Fruit fly (Drosophila melanogaster): Measurements from ENCODE around the gene obst-A.

obst-A gene

dm6 chrX:20235794-20236513 lies 3.7 kb upstream of the obst-A start, which contains the start of gene sw:
TSS of gene sw (minus strand) at chrX:20236382.
- TF ChIP-seq CG16815 (GFP tag; optimal IDR thresholded peaks at IDR 0.05), result peak; percentile 23
- peak; percentile 45 for TF ChIP-seq CG11247 (GFP tag; IDR thresholded peaks at IDR 0.05)
- TF ChIP-seq amos (GFP tag; IDR thresholded peaks at IDR 0.05; ENCODE audit: partially characterized antibody), result peak; percentile 91
- TF ChIP-seq pita (GFP tag; optimal IDR thresholded peaks at IDR 0.05), result no peak
- TF ChIP-seq Tbp (GFP tag; optimal IDR thresholded peaks at IDR 0.05), result no peak
- 0 out of 2 replicates have a peak, but pooled peaks have one; percentile 21 for TF ChIP-seq Awh (GFP tag; IDR thresholded peaks at IDR 0.05)
- TF ChIP-seq nom (GFP tag; optimal IDR thresholded peaks at IDR 0.05), result no peak
- TF ChIP-seq CG5953 (GFP tag; IDR thresholded peaks at IDR 0.05), result no peak
- TF ChIP-seq CG31224 (GFP tag; IDR thresholded peaks at IDR 0.05), result peak; percentile 44
- TF ChIP-seq MTF-1 (GFP tag; optimal IDR thresholded peaks at IDR 0.05; ENCODE audit: borderline replicate concordance), result no peak
- peak; percentile 56 for TF ChIP-seq Fer3 (tag; optimal IDR thresholded peaks at IDR 0.05)
- TF ChIP-seq Sin3A (optimal IDR thresholded peaks at IDR 0.05), result peak; percentile 87
- TF ChIP-seq Trl (optimal IDR thresholded peaks at IDR 0.05), result no peak
- TF ChIP-seq Trl (GFP tag; optimal IDR thresholded peaks at IDR 0.05), result peak; percentile 26
- no peak for TF ChIP-seq Side (GFP tag; optimal IDR thresholded peaks at IDR 0.05)
- peak; percentile 74 for TF ChIP-seq CG14441 (GFP tag; IDR thresholded peaks at IDR 0.05)
- TF ChIP-seq E2f2 (GFP tag; IDR thresholded peaks at IDR 0.05), result peak; percentile 58
- no peak for TF ChIP-seq abd-A (tag; optimal IDR thresholded peaks at IDR 0.05)
- 0 out of 2 replicates have a peak, but pooled peaks have one; percentile 29 for TF ChIP-seq GATAe (GFP tag; conservative IDR thresholded peaks at IDR 0.05)
- no peak for TF ChIP-seq CG31365 (tag; optimal IDR thresholded peaks at IDR 0.05)
- no peak for TF ChIP-seq CG11696 (GFP tag; IDR thresholded peaks at IDR 0.05)
- TF ChIP-seq CG4617 (GFP tag; optimal IDR thresholded peaks at IDR 0.05; ENCODE audit: borderline replicate concordance), result peak; percentile 85
- peak; percentile 77 for TF ChIP-seq NFAT (GFP tag; IDR thresholded peaks at IDR 0.05)
- TF ChIP-seq sug (tag; optimal IDR thresholded peaks at IDR 0.05), result peak; percentile 71
- TF ChIP-seq Opbp (GFP tag; IDR thresholded peaks at IDR 0.05; ENCODE audit: partially characterized antibody), result peak; percentile 90
- peak; percentile 45 for TF ChIP-seq Mad (GFP tag; optimal IDR thresholded peaks at IDR 0.05)
- no peak for TF ChIP-seq Camta (GFP tag; optimal IDR thresholded peaks at IDR 0.05)
- TF ChIP-seq CG4424 (GFP tag; optimal IDR thresholded peaks at IDR 0.05), result peak; percentile 14
- peak; percentile 73 for TF ChIP-seq CHES-1-like (GFP tag; optimal IDR thresholded peaks at IDR 0.05)
- no peak for TF ChIP-seq CG10274 (GFP tag; optimal IDR thresholded peaks at IDR 0.05)
- no peak for TF ChIP-seq Hey (tag; optimal IDR thresholded peaks at IDR 0.05)
- TF ChIP-seq CG17612 (GFP tag; IDR thresholded peaks at IDR 0.05), result no peak
- TF ChIP-seq CG11398 (GFP tag; optimal IDR thresholded peaks at IDR 0.05), result no peak
- TF ChIP-seq Fer2 (tag; optimal IDR thresholded peaks at IDR 0.05), result peak; percentile 43
- TF ChIP-seq repo (GFP tag; optimal IDR thresholded peaks at IDR 0.05), result no peak
- TF ChIP-seq CG17802 (tag; optimal IDR thresholded peaks at IDR 0.05), result peak; percentile 8
- TF ChIP-seq zf30C (GFP tag; optimal IDR thresholded peaks at IDR 0.05), result peak; percentile 82
- no peak for TF ChIP-seq CG15011 (GFP tag; optimal IDR thresholded peaks at IDR 0.05)
- TF ChIP-seq CG3281 (GFP tag; optimal IDR thresholded peaks at IDR 0.05), result peak; percentile 48
- TF ChIP-seq CG12299 (tag; optimal IDR thresholded peaks at IDR 0.05), result peak; percentile 28
- TF ChIP-seq scrt (GFP tag; optimal IDR thresholded peaks at IDR 0.05), result no peak
- peak; percentile 23 for TF ChIP-seq gro (GFP tag; optimal IDR thresholded peaks at IDR 0.05)
- peak; percentile 85 for TF ChIP-seq CG9215 (GFP tag; IDR thresholded peaks at IDR 0.05)
- TF ChIP-seq CG11695 (GFP tag; IDR thresholded peaks at IDR 0.05), result peak; percentile 46; the same call in 1 of the 3 replicates
- TF ChIP-seq ATbp (GFP tag; optimal IDR thresholded peaks at IDR 0.05), result no peak
- TF ChIP-seq gt (GFP tag; IDR thresholded peaks at IDR 0.05), result no peak
- peak; percentile 46; the same call in 1 of the 3 replicates for TF ChIP-seq ase (GFP tag; IDR thresholded peaks at IDR 0.05)
- TF ChIP-seq CG14014 (GFP tag; IDR thresholded peaks at IDR 0.05), result peak; percentile 73
- TF ChIP-seq CG2199 (GFP tag; IDR thresholded peaks at IDR 0.05), result no peak
- peak; percentile 63 for TF ChIP-seq lilli (GFP tag; optimal IDR thresholded peaks at IDR 0.05)
- no peak for TF ChIP-seq CG3838 (GFP tag; optimal IDR thresholded peaks at IDR 0.05)

Measured in whole organism, embryonic.